Worm (Caenorhabditis elegans) whole organism, L4 larva: ENCODE results near the gene glb-24.

Experiments used
- dmd-6 ChIP-seq: fragments of 200-800 bp; sonication (Bioruptor generic); IDR thresholded peaks from 2 replicates; pipeline ENCODE4 v1.3.6; 2022; ENCODE audit warnings: missing genetic modification reagents, missing genetic modification characterization, missing compliant biosample characterization
- nhr-237 ChIP-seq: sonication (generic microtip); optimal IDR thresholded peaks from 2 replicates; lab custom pipeline; 2017; ENCODE audit warnings: missing biosample characterization, missing genetic modification characterization

DNA sequence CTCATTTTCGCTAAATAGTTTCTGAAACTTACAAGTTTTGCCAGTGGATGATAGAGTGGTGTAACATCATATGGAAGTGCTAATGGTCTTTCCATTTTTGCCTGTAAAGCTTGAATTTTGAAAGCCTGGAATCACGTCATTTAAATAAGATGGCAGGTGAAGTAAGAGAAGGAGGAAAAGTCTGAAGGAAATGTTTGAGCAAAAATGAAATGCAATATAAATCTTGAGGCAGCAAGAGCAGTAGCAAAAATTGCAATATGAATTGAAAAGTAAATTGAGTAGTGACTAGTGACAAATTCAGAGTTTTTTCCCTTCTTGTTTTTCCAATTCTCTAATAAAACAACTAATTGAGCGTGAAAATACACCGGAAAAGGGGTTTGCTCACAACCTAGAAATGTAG lies at the start of gene glb-24:
- TF ChIP-seq nhr-237: no peak
- TF ChIP-seq dmd-6: no peak
